Worm (Caenorhabditis elegans): ENCODE measurements around the gene pos-1.

pos-1 gene

DNA sequence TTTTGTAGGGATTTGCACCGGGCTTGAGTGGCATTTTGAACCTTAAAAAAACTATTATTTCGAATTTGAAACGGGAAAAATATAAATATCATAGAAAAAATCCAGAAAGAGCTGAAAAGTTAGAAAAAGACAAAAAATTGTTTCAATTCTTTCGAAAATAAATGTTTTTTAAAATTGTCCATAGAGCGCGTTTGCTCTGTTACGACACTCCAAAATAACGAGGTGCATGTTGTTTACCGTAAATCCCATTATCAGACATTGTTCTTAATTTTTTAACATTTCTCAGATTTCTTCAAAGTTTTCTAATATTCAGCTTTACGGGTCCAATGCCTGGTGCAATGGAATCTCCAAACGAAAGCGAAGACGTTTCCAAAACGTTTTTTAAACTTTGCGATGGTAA, 48.2 kb downstream of the pos-1 start, which contains the start of the genes dnj-22 and natc-1 (continued):
- TF ChIP-seq C04F5.9 (tag; optimal IDR thresholded peaks at IDR 0.05) (peak; percentile 32), xbp-1 (tag; optimal IDR thresholded peaks at IDR 0.05) (peak; percentile 81), pqm-1 (tag; optimal IDR thresholded peaks at IDR 0.05) (no peak), ama-1 (optimal IDR thresholded peaks at IDR 0.05) (no peak)
